Fruit fly (Drosophila melanogaster) whole organism, wandering third instar larva: ENCODE results near the gene CG1896.
A peak's percentile ranks its signal among the peaks of the same experiment; 100 is the strongest.

Source experiments
- Abd-B ChIP-seq: fragments of >200 bp; optimal IDR thresholded peaks from 2 replicates; lab custom pipeline; 2017; ENCODE audit warnings: missing biosample characterization, missing genetic modification characterization
- CG32264 ChIP-seq: fragments of 200-800 bp; sonication (Bioruptor generic); optimal IDR thresholded peaks from 2 replicates; lab custom pipeline; 2016; ENCODE audit warnings: missing biosample characterization, missing genetic modification characterization
- CG9705 ChIP-seq: fragments of 200-800 bp; sonication (Bioruptor generic); optimal IDR thresholded peaks from 2 replicates; lab custom pipeline; 2018; ENCODE audit warnings: missing biosample characterization, mild to moderate bottlenecking, missing genetic modification characterization
- CrebA ChIP-seq: fragments of 200-800 bp; sonication (Bioruptor generic); optimal IDR thresholded peaks from 2 replicates; lab custom pipeline; 2016; ENCODE audit warnings: missing biosample characterization, mild to moderate bottlenecking, missing genetic modification characterization, borderline replicate concordance
- Dfd ChIP-seq: fragments of >200 bp; optimal IDR thresholded peaks from 2 replicates; lab custom pipeline; 2017; ENCODE audit warnings: missing biosample characterization, missing genetic modification characterization
- Dif ChIP-seq: fragments of 200-275, 200-300 bp; sonication (Bioruptor generic); optimal IDR thresholded peaks from 2 replicates; lab custom pipeline; 2018; ENCODE audit warnings: missing biosample characterization, missing genetic modification characterization; ENCODE audit not compliant: partially characterized antibody
- GATAd ChIP-seq: sonication (Bioruptor generic); optimal IDR thresholded peaks from 2 replicates; lab custom pipeline; 2016; ENCODE audit warnings: missing biosample characterization, missing genetic modification characterization
- HLH106 ChIP-seq: fragments of 200-800 bp; optimal IDR thresholded peaks from 3 replicates; lab custom pipeline; 2019; ENCODE audit warnings: missing biosample characterization, mild to moderate bottlenecking, missing genetic modification characterization, moderate library complexity
- Hnf4 ChIP-seq: fragments of 200-800 bp; sonication (Bioruptor generic); optimal IDR thresholded peaks from 2 replicates; lab custom pipeline; 2016; ENCODE audit warnings: missing biosample characterization, mild to moderate bottlenecking, missing genetic modification characterization
- Hr78 ChIP-seq: fragments of >200 bp; optimal IDR thresholded peaks from 2 replicates; lab custom pipeline; 2017; ENCODE audit warnings: missing biosample characterization, missing genetic modification characterization
- Hr83 ChIP-seq: fragments of 200-300 bp; sonication (Bioruptor generic); optimal IDR thresholded peaks from 2 replicates; lab custom pipeline; 2016; ENCODE audit warnings: missing biosample characterization, mild to moderate bottlenecking, missing genetic modification characterization, moderate library complexity; ENCODE audit not compliant: poor library complexity, severe bottlenecking
- Jra ChIP-seq: sonication (Bioruptor generic); optimal IDR thresholded peaks from 2 replicates; lab custom pipeline; 2016; ENCODE audit warnings: missing biosample characterization, missing genetic modification characterization
- Mio ChIP-seq: sonication (Bioruptor generic); optimal IDR thresholded peaks from 2 replicates; lab custom pipeline; 2016; ENCODE audit warnings: missing biosample characterization, missing genetic modification characterization
- Myc ChIP-seq: fragments of >200 bp; optimal IDR thresholded peaks from 2 replicates; lab custom pipeline; 2017
- N ChIP-seq: fragments of >200 bp; optimal IDR thresholded peaks from 2 replicates; lab custom pipeline; 2018; ENCODE audit warnings: missing biosample characterization, missing external identifiers, missing genetic modification characterization
- OdsH ChIP-seq: fragments of 200-800 bp; sonication (Bioruptor generic); optimal IDR thresholded peaks from 2 replicates; lab custom pipeline; 2016; ENCODE audit warnings: missing biosample characterization, mild to moderate bottlenecking, missing genetic modification characterization
- Rel ChIP-seq, 2 experiments: fragments of 200-800 bp; sonication (Bioruptor generic) in 1 of 2; optimal IDR thresholded peaks; 2 replicates in 1 of 2; 3 replicates in 1 of 2; lab custom pipeline; 2016 to 2019; ENCODE audit warnings: mild to moderate bottlenecking in 2 of 2, missing biosample characterization in 2 of 2, missing genetic modification characterization in 2 of 2, moderate library complexity in 1 of 2
- Sp1 ChIP-seq: fragments of 200-800 bp; sonication (Bioruptor generic); optimal IDR thresholded peaks from 3 replicates; lab custom pipeline; 2019; ENCODE audit warnings: missing biosample characterization, mild to moderate bottlenecking, missing genetic modification characterization, moderate library complexity
- Vsx2 ChIP-seq: fragments of 200-300, 225-300 bp; sonication (Bioruptor generic); optimal IDR thresholded peaks from 2 replicates; lab custom pipeline; 2018; ENCODE audit warnings: missing biosample characterization, missing genetic modification characterization; ENCODE audit not compliant: partially characterized antibody
- br ChIP-seq: fragments of 200-800 bp; sonication (Bioruptor generic); optimal IDR thresholded peaks from 2 replicates; lab custom pipeline; 2016; ENCODE audit warnings: missing biosample characterization, missing genetic modification characterization
- brk ChIP-seq: fragments of 200-800 bp; sonication (Bioruptor generic); optimal IDR thresholded peaks from 2 replicates; lab custom pipeline; 2016; ENCODE audit warnings: missing biosample characterization, mild to moderate bottlenecking, missing genetic modification characterization
- dl ChIP-seq, 2 experiments: fragments of 175-275, 200-275 bp in 1 of 2; fragments of 200-275 bp in 1 of 2; sonication (Bioruptor generic); optimal IDR thresholded peaks; lab custom pipeline; 2018; ENCODE audit warnings: mild to moderate bottlenecking in 2 of 2, missing biosample characterization in 2 of 2, missing genetic modification characterization in 2 of 2, moderate library complexity in 2 of 2; ENCODE audit not compliant: partially characterized antibody in 2 of 2, insufficient read depth in 1 of 2
- dmrt93B ChIP-seq: fragments of 200-800 bp; sonication (Bioruptor generic); optimal IDR thresholded peaks from 2 replicates; lab custom pipeline; 2018; ENCODE audit warnings: missing biosample characterization, mild to moderate bottlenecking, missing genetic modification characterization
- dsf ChIP-seq: sonication (Bioruptor generic); optimal IDR thresholded peaks from 2 replicates; lab custom pipeline; 2016; ENCODE audit warnings: missing biosample characterization, missing genetic modification characterization, borderline replicate concordance
- ey ChIP-seq: fragments of 200-800 bp; sonication (Bioruptor generic); optimal IDR thresholded peaks from 2 replicates; lab custom pipeline; 2016; ENCODE audit warnings: missing biosample characterization, missing genetic modification characterization
- foxo ChIP-seq, 2 experiments: fragments of 200-800 bp; sonication (Bioruptor generic); optimal IDR thresholded peaks; 2 replicates in 1 of 2; 3 replicates in 1 of 2; lab custom pipeline; 2016 to 2017; ENCODE audit warnings: missing biosample characterization in 2 of 2, missing genetic modification characterization in 2 of 2
- fru ChIP-seq: fragments of 200-800 bp; sonication (Bioruptor generic); optimal IDR thresholded peaks from 3 replicates; lab custom pipeline; 2016; ENCODE audit warnings: missing biosample characterization, mild to moderate bottlenecking, missing genetic modification characterization
- h ChIP-seq: fragments of 200-800 bp; sonication (Bioruptor generic); optimal IDR thresholded peaks from 3 replicates; lab custom pipeline; 2016; ENCODE audit warnings: missing biosample characterization, mild to moderate bottlenecking, missing genetic modification characterization
- jim ChIP-seq: fragments of 175-275, 200-325 bp; sonication (Bioruptor generic); optimal IDR thresholded peaks from 2 replicates; lab custom pipeline; 2016; ENCODE audit warnings: missing biosample characterization, mild to moderate bottlenecking, missing genetic modification characterization
- lola ChIP-seq: fragments of >200 bp; optimal IDR thresholded peaks from 2 replicates; lab custom pipeline; 2017; ENCODE audit warnings: missing biosample characterization, missing genetic modification characterization
- pan ChIP-seq: fragments of >200 bp; optimal IDR thresholded peaks from 2 replicates; lab custom pipeline; 2017
- psq ChIP-seq: fragments of 200-800 bp; sonication (Bioruptor generic); optimal IDR thresholded peaks from 3 replicates; lab custom pipeline; 2017; ENCODE audit warnings: missing biosample characterization, mild to moderate bottlenecking, missing genetic modification characterization, moderate library complexity
- rgr ChIP-seq: fragments of 200-800 bp; sonication (Bioruptor generic); optimal IDR thresholded peaks from 3 replicates; lab custom pipeline; 2016; ENCODE audit warnings: missing biosample characterization, mild to moderate bottlenecking, missing genetic modification characterization
- sage ChIP-seq: fragments of 200-800 bp; sonication (Bioruptor generic); optimal IDR thresholded peaks from 2 replicates; lab custom pipeline; 2016; ENCODE audit warnings: missing biosample characterization, mild to moderate bottlenecking, missing genetic modification characterization
- sv ChIP-seq: fragments of 200-800 bp; sonication (Bioruptor generic); optimal IDR thresholded peaks from 3 replicates; lab custom pipeline; 2016; ENCODE audit warnings: missing biosample characterization, missing genetic modification characterization
- tai ChIP-seq: sonication (Bioruptor generic); optimal IDR thresholded peaks from 2 replicates; lab custom pipeline; 2016; ENCODE audit warnings: missing biosample characterization, missing genetic modification characterization
- usp ChIP-seq: fragments of >200 bp; optimal IDR thresholded peaks from 2 replicates; lab custom pipeline; 2017; ENCODE audit warnings: missing biosample characterization, missing genetic modification characterization
- woc ChIP-seq: sonication (Bioruptor generic); optimal IDR thresholded peaks from 2 replicates; lab custom pipeline; 2016; ENCODE audit warnings: missing biosample characterization, mild to moderate bottlenecking, missing genetic modification characterization

The CG1896 gene

dm6 chr3R:31725486-31726227 lies 18.4 kb upstream of the CG1896 start:
- TF ChIP-seq dmrt93B (no peak), woc (GFP tag; lab: Kevin White, UChicago) (no peak), h (peak; percentile 36), usp (GFP tag; lab: Kevin White, UChicago) (no peak), Mio (GFP tag; lab: Kevin White, UChicago) (no peak), N (no peak), pan (lab: Kevin White, UChicago) (no peak), OdsH (GFP tag; lab: Kevin White, UChicago) (no peak), HLH106 (tag; lab: Kevin White, UChicago) (peak; percentile 3), CG32264 (GFP tag; lab: Kevin White, UChicago) (no peak), Hr83 (GFP tag; lab: Kevin White, UChicago) (peak; percentile 52), ey (GFP tag; lab: Kevin White, UChicago) (no peak), fru (GFP tag; lab: Kevin White, UChicago) (peak; percentile 11), CrebA (GFP tag; lab: Kevin White, UChicago) (no peak), GATAd (GFP tag; lab: Kevin White, UChicago) (peak; percentile 25), sage (GFP tag; lab: Kevin White, UChicago) (no peak), sv (GFP tag; lab: Kevin White, UChicago) (no peak), br (GFP tag; lab: Kevin White, UChicago) (no peak), Vsx2 (GFP tag; lab: Kevin White, UChicago) (no peak), Dfd (GFP tag; lab: Kevin White, UChicago) (no peak), brk (GFP tag; lab: Kevin White, UChicago) (no peak), Dif (peak; percentile 85), dl (GFP tag; optimal IDR thresholded peaks at IDR 0.05; lab: Kevin White, UChicago; ENCODE audit: insufficient read depth in 1 of 2, partially characterized antibody in 2 of 2) (peak; percentile 24 to 32), CG9705 (GFP tag; lab: Kevin White, UChicago) (no peak), lola (GFP tag; lab: Kevin White, UChicago) (no peak), dsf (GFP tag; lab: Kevin White, UChicago) (no peak), tai (GFP tag; lab: Kevin White, UChicago) (no peak), Jra (GFP tag; lab: Kevin White, UChicago) (no peak), jim (GFP tag; lab: Kevin White, UChicago) (no peak), foxo (GFP tag; optimal IDR thresholded peaks at IDR 0.05; lab: Kevin White, UChicago) (no peak), psq (no peak), Hnf4 (GFP tag; lab: Kevin White, UChicago) (peak; percentile 67), Rel (GFP tag; optimal IDR thresholded peaks at IDR 0.05; lab: Kevin White, UChicago) (no peak), Rel (tag; optimal IDR thresholded peaks at IDR 0.05; lab: Kevin White, UChicago) (peak; percentile 38), Sp1 (GFP tag; lab: Kevin White, UChicago) (peak; percentile 47), rgr (GFP tag; lab: Kevin White, UChicago) (peak; percentile 22), Abd-B (GFP tag; lab: Kevin White, UChicago) (no peak), Hr78 (GFP tag; lab: Kevin White, UChicago) (no peak), Myc (lab: Kevin White, UChicago) (no peak)
- TF ChIP-seq, all 38 proteins: peak for 11

- no peak for TF ChIP-seq dl (GFP tag; optimal IDR thresholded peaks at IDR 0.05; lab: Kevin White, UChicago; ENCODE audit: insufficient read depth in 1 of 2, partially characterized antibody in 2 of 2)
- TF ChIP-seq Jra (GFP tag; lab: Kevin White, UChicago) = no peak
Measured at dm6 chr3R:31726286-31726685, 17.8 kb upstream of the CG1896 start.
